Worm (Caenorhabditis elegans) whole organism, early embryonic: ENCODE data around the gene T03F6.6.

ENCODE experiments used
- B0310.2 ChIP-seq: sonication (generic microtip); optimal IDR thresholded peaks from 2 replicates; lab custom pipeline; 2016; ENCODE audit warnings: mild to moderate bottlenecking, missing genetic modification characterization, missing compliant biosample characterization
- F13C5.2 ChIP-seq: sonication (generic microtip); optimal IDR thresholded peaks from 2 replicates; lab custom pipeline; 2017; ENCODE audit warnings: mild to moderate bottlenecking, missing genetic modification characterization, inconsistent platforms, missing compliant biosample characterization
- aly-1 ChIP-seq: sonication (generic microtip); optimal IDR thresholded peaks from 2 replicates; lab custom pipeline; 2016; ENCODE audit warnings: missing genetic modification characterization, missing compliant biosample characterization
- ama-1 ChIP-seq: fragments of 150-350 bp; optimal IDR thresholded peaks from 2 replicates; lab custom pipeline; 2014
- ceh-13 ChIP-seq: fragments of 200-800 bp; sonication (Bioruptor generic); optimal IDR thresholded peaks from 2 replicates; lab custom pipeline; 2018; ENCODE audit warnings: mild to moderate bottlenecking, missing genetic modification characterization, missing compliant biosample characterization
- ceh-36 ChIP-seq: sonication (generic microtip); optimal IDR thresholded peaks from 2 replicates; lab custom pipeline; 2016; ENCODE audit warnings: missing genetic modification characterization, inconsistent platforms, missing compliant biosample characterization
- ets-7 ChIP-seq: sonication (generic microtip); optimal IDR thresholded peaks from 2 replicates; lab custom pipeline; 2016; ENCODE audit warnings: missing genotype, missing genetic modification characterization, missing compliant biosample characterization
- flt-1 ChIP-seq: fragments of 200-800 bp; sonication (Bioruptor generic); IDR thresholded peaks from 2 replicates; pipeline ENCODE4 v1.3.6; 2022; ENCODE audit warnings: missing genetic modification characterization, missing compliant biosample characterization
- hmbx-1 ChIP-seq: sonication (generic microtip); optimal IDR thresholded peaks from 2 replicates; lab custom pipeline; 2016; ENCODE audit warnings: mild to moderate bottlenecking, missing genetic modification characterization, missing compliant biosample characterization
- hmg-4 ChIP-seq: fragments of 200-800 bp; sonication (Bioruptor generic); optimal IDR thresholded peaks from 2 replicates; lab custom pipeline; 2018; ENCODE audit warnings: mild to moderate bottlenecking, missing genetic modification characterization, missing compliant biosample characterization
- hnd-1 ChIP-seq: sonication (generic microtip); optimal IDR thresholded peaks from 2 replicates; lab custom pipeline; 2016; ENCODE audit warnings: missing genetic modification characterization, missing compliant biosample characterization
- pes-1 ChIP-seq: fragments of 200-800 bp; sonication (Bioruptor generic); IDR thresholded peaks from 2 replicates; pipeline ENCODE4 v1.3.6; 2022; ENCODE audit warnings: missing genetic modification reagents, missing genetic modification characterization, missing compliant biosample characterization
- scrt-1 ChIP-seq: fragments of 200-800 bp; sonication (Bioruptor generic); IDR thresholded peaks from 2 replicates; pipeline ENCODE4 v1.3.6; 2022; ENCODE audit warnings: missing genetic modification characterization, missing compliant biosample characterization
- sea-1 ChIP-seq: fragments of 200-800 bp; sonication (Bioruptor generic); conservative IDR thresholded peaks from 2 replicates; pipeline ENCODE4 v1.3.6; 2022; ENCODE audit warnings: missing genetic modification characterization, missing compliant biosample characterization
- tbx-11 ChIP-seq: fragments of 200-800 bp; sonication (Bioruptor generic); IDR thresholded peaks from 2 replicates; pipeline ENCODE4 v1.3.6; 2022; ENCODE audit warnings: missing genetic modification characterization, missing compliant biosample characterization
- tbx-37 ChIP-seq: fragments of 200-800 bp; sonication (Bioruptor generic); conservative IDR thresholded peaks from 2 replicates; pipeline ENCODE4 v1.3.6; 2022; ENCODE audit warnings: missing genetic modification reagents, missing genetic modification characterization, missing compliant biosample characterization
- tra-4 ChIP-seq: sonication (generic microtip); optimal IDR thresholded peaks from 2 replicates; lab custom pipeline; 2017; ENCODE audit warnings: missing genetic modification characterization, missing compliant biosample characterization

Gene T03F6.6

DNA sequence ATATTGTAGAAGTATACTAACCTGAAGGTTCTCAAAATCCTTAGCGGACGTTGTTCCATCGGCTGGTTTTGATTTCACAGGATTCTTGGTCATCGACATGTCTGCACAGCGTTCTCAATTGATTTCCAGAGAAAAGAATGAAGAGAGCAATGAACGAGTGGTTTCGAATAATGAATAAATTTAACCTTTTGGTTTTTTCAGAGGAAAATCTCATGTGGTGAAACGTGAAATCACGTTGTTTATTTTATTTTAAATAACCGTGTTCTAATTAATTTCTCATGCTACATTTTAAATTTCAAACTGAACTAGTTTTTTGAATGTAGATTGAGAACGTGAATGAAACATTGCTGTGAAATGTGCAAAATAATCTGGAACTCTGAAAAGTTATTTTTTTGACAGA lies at the start of gene T03F6.6:
Gene T03F6.6 (minus strand): TSS at position 101 of the 400 bp plus-strand sequence.
- no peak for TF ChIP-seq tbx-11 (GFP tag; lab: Robert Waterston, UW)

DNA sequence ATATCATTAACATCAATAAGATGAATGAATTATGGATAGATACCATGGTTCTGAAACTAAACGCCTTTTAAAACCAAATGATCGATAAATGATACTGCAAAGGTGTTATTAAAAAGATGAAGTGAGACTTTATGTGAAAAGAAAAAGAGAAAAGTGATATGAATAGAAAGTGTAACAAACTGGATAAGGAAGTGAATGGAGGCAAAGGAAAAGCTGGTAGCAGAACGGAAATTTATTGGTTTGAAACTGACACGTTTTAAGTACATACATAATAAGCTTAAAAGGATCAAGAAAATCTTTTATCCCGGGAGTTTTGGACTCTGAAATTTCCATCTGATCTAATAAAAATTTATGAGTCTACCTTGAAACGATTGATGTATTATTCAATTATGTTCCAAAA lies 49.6 kb upstream of the T03F6.6 start, which contains the start of gene bli-5:
Gene bli-5 (minus strand): TSS at position 101 of the 400 bp plus-strand sequence.
- no peak for TF ChIP-seq tbx-37 (GFP tag; lab: Robert Waterston, UW)
- no peak for TF ChIP-seq flt-1 (GFP tag; lab: Robert Waterston, UW)
- TF ChIP-seq tra-4 (tag; lab: Kevin White, UChicago), result no peak
- no peak for TF ChIP-seq hmg-4
- TF ChIP-seq aly-1 (tag; lab: Kevin White, UChicago), result no peak
- TF ChIP-seq ets-7 (tag; lab: Kevin White, UChicago), result no peak
- TF ChIP-seq pes-1 (GFP tag; lab: Robert Waterston, UW), result no peak
- TF ChIP-seq ceh-36 (tag; lab: Kevin White, UChicago), result no peak
- TF ChIP-seq sea-1 (GFP tag; lab: Robert Waterston, UW), result no peak

DNA sequence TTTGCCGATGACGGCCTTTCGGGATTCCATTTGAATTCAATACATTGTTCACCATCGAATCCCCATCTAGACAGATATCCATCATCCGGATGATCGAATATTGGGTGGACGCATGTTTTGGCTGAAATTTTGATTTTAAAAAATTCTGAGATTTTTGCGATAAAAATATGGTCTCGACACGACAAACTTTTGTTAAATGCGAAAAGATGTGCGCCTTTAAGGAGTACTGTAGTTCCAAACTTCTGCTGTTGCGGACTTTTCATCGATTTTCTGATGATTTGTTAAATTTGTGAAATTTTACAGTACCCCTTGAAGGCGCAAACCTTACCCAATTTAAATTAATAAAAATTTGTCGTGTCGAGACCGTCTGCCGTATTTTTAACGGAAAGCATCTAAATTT lies 47.7 kb upstream of the T03F6.6 start:
- no peak for TF ChIP-seq tbx-37 (GFP tag; lab: Robert Waterston, UW)
- TF ChIP-seq sea-1 (GFP tag; lab: Robert Waterston, UW), result no peak
- no peak for TF ChIP-seq hnd-1
- TF ChIP-seq ets-7 (tag; lab: Kevin White, UChicago), result no peak
- TF ChIP-seq flt-1 (GFP tag; lab: Robert Waterston, UW), result no peak
- TF ChIP-seq hmg-4, result no peak
- no peak for TF ChIP-seq ceh-36 (tag; lab: Kevin White, UChicago)
- no peak for TF ChIP-seq ceh-13 (GFP tag; lab: Kevin White, UChicago)

DNA sequence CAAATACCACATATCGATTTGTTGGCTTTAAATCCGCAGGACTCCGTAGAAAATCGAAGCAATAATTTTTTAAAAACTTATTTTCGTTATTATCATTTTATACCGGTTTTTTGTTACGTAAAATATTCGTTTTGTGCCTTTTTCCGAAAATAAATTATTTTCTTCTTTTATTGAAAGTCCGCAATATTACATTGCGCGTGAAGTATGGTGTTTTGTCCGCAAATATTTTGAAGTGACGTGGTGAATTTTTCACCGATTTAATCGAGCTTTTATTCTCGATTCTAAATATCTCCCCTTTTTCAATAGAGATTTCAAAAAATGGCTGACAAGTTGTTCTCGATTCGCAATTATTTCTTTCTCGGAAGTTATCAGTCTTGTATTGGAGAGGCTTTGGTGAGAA lies 45.9 kb upstream of the T03F6.6 start, which contains the start of gene cope-1:
Gene cope-1 (plus strand): TSS at position 229 of the 400 bp plus-strand sequence.
- TF ChIP-seq hmbx-1 (tag; lab: Kevin White, UChicago) (no peak), scrt-1 (GFP tag; lab: Robert Waterston, UW) (no peak), ceh-36 (tag; lab: Kevin White, UChicago) (no peak), hnd-1 (no peak), tbx-11 (GFP tag; lab: Robert Waterston, UW) (no peak), pes-1 (GFP tag; lab: Robert Waterston, UW) (no peak), B0310.2 (tag; lab: Kevin White, UChicago) (no peak), aly-1 (tag; lab: Kevin White, UChicago) (no peak), tra-4 (tag; lab: Kevin White, UChicago) (no peak)

DNA sequence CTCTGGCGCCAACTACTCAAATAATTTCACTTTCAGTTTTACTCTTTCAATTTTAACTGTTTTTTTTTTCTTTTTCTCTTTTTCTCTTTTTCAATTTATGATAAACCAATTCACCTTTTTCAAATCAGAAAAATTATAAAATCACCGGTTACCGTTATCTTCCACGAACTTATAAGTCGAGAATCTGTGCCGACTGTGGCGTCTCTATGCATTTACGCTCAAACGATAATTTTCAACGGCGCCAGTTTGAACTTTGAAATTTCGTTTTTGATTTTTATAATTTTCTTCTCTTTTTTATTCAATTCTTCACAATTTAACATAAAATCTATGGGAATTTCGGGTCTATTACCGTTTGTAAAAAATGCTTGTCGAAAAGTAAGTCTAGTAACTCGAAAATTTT lies 43.3 kb upstream of the T03F6.6 start, which contains the start of gene exo-1:
Gene exo-1 (plus strand): TSS at position 101 of the 400 bp plus-strand sequence.
- TF ChIP-seq sea-1 (GFP tag; lab: Robert Waterston, UW) (no peak), tbx-11 (GFP tag; lab: Robert Waterston, UW) (no peak), tbx-37 (GFP tag; lab: Robert Waterston, UW) (no peak), ceh-36 (tag; lab: Kevin White, UChicago) (no peak), hnd-1 (no peak), flt-1 (GFP tag; lab: Robert Waterston, UW) (no peak), ceh-13 (GFP tag; lab: Kevin White, UChicago) (no peak), F13C5.2 (no peak), ama-1 (no peak), tra-4 (tag; lab: Kevin White, UChicago) (no peak), B0310.2 (tag; lab: Kevin White, UChicago) (no peak)

DNA sequence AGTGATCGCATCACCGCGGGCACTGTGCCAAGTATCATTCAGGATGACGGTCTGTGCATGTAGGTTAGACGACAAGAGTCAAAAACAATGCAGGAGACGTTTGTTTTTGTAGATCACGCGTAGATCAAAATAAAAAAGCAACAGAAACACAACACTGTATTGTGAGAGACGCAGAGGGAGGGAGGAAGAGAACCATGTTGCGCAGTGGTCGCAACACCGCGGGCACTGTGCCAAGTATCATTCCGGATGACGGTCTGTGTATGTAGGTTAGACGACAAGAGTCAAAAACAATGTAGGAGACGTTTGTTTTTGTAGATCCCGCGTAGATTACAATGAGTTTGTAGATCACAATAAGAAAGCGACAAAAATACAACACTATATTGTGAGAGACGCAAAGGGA lies 38.9 kb upstream of the T03F6.6 start:
- TF ChIP-seq hmbx-1 (tag; lab: Kevin White, UChicago) (no peak), ceh-36 (tag; lab: Kevin White, UChicago) (no peak), tbx-11 (GFP tag; lab: Robert Waterston, UW) (no peak), hmg-4 (no peak), hnd-1 (no peak), ama-1 (no peak), scrt-1 (GFP tag; lab: Robert Waterston, UW) (no peak), ets-7 (tag; lab: Kevin White, UChicago) (no peak), ceh-13 (GFP tag; lab: Kevin White, UChicago) (no peak), F13C5.2 (no peak), flt-1 (GFP tag; lab: Robert Waterston, UW) (no peak), sea-1 (GFP tag; lab: Robert Waterston, UW) (no peak), tra-4 (tag; lab: Kevin White, UChicago) (no peak)

DNA sequence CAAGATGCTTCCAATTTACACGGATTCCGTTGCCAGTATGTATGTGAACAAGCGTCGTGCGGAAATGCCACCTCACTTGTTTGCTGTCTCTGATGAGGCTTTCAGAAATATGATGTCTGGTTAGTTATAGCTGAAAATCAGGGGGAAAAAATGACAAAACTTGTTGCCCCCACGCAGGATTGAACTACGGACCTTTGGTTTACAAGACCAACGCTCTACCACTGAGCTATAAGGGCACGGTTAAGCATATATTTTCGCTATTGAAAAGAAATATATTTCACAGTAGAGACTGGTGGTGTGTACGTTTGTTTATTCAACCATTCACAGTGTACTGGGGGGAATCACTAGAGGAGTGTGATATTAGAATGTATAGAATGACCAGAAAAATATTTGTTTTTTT lies 31.1 kb upstream of the T03F6.6 start:
- no peak for TF ChIP-seq tbx-11 (GFP tag; lab: Robert Waterston, UW)
- TF ChIP-seq pes-1 (GFP tag; lab: Robert Waterston, UW), result no peak
- TF ChIP-seq ama-1, result no peak
- no peak for TF ChIP-seq B0310.2 (tag; lab: Kevin White, UChicago)
- no peak for TF ChIP-seq hmg-4
- TF ChIP-seq sea-1 (GFP tag; lab: Robert Waterston, UW), result no peak
- no peak for TF ChIP-seq tra-4 (tag; lab: Kevin White, UChicago)

DNA sequence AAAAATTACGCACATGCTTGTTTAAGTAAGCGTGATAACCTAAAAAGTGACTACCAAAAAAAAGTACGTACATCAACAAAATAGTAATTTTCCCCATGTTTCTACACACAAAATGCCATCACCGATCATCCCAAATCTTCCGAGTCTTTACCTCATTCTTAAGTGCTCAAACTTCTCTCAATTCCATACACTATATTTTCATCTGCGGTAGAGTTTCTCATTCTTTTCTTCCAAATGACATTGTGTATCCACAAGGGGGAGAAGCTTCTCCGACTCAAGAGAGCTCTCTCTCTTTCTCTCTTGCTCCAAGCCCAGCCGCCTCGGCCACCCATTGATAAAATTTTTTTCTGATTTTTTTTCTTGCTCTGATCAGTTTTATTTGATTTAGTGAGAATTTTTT lies 29.4 kb upstream of the T03F6.6 start, which contains the start of gene myo-6:
Gene myo-6 (plus strand): TSS at position 301 of the 400 bp plus-strand sequence.
- TF ChIP-seq ceh-36 (tag; lab: Kevin White, UChicago), result no peak
- no peak for TF ChIP-seq flt-1 (GFP tag; lab: Robert Waterston, UW)
- no peak for TF ChIP-seq aly-1 (tag; lab: Kevin White, UChicago)
- TF ChIP-seq tra-4 (tag; lab: Kevin White, UChicago), result no peak
- no peak for TF ChIP-seq B0310.2 (tag; lab: Kevin White, UChicago)
- no peak for TF ChIP-seq scrt-1 (GFP tag; lab: Robert Waterston, UW)
- TF ChIP-seq ceh-13 (GFP tag; lab: Kevin White, UChicago), result no peak
- TF ChIP-seq tbx-37 (GFP tag; lab: Robert Waterston, UW), result no peak
- TF ChIP-seq hmbx-1 (tag; lab: Kevin White, UChicago), result no peak
- no peak for TF ChIP-seq hnd-1
- no peak for TF ChIP-seq tbx-11 (GFP tag; lab: Robert Waterston, UW)
- TF ChIP-seq pes-1 (GFP tag; lab: Robert Waterston, UW), result no peak
- no peak for TF ChIP-seq ama-1
